Worm (Caenorhabditis elegans): ENCODE results near the gene F17A2.13.

- TF ChIP-seq unc-55 (GFP tag; optimal IDR thresholded peaks at IDR 0.05): no peak
- TF ChIP-seq unc-42 (tag; optimal IDR thresholded peaks at IDR 0.05): no peak
- TF ChIP-seq ceh-48 (tag; optimal IDR thresholded peaks at IDR 0.05): no peak
These were observed 10.3 kb downstream of the F17A2.13 start, which contains the start of gene srd-46 for ce11 chrX:12331795-12332194.
